Worm (Caenorhabditis elegans): ENCODE results near the gene tth-1.

DNA sequence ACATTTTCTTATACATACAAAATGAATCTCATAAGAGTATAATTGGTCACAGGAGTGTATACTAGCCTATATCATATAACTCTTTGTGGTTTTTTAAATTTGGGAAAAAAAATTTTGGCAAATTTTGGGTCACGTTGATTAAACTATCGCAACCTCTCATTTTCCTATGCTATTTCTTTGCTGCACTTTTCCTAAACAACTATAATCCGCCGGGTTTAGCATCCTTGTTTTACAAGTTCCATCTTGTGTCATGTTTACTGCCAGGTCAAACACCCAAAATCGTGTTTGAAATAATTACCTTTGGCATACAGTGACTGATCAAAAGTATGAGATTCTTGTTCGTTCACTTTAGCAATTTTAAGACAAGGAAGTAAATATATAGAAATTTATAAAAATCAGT, 15.3 kb downstream of the tth-1 start, which contains the start of gene sulp-3:
- TF ChIP-seq hmbx-1 (tag; optimal IDR thresholded peaks at IDR 0.05) (no peak), hmg-4 (GFP tag; optimal IDR thresholded peaks at IDR 0.05) (no peak), ama-1 (optimal IDR thresholded peaks at IDR 0.05) (no peak), flt-1 (GFP tag; IDR thresholded peaks at IDR 0.05) (no peak), sea-1 (GFP tag; conservative IDR thresholded peaks at IDR 0.05) (no peak), hnd-1 (tag; optimal IDR thresholded peaks at IDR 0.05) (no peak), pes-1 (GFP tag; IDR thresholded peaks at IDR 0.05) (no peak)
